Fruit fly (Drosophila melanogaster): Measurements from ENCODE around the gene CG10864.

CG10864 gene

DNA sequence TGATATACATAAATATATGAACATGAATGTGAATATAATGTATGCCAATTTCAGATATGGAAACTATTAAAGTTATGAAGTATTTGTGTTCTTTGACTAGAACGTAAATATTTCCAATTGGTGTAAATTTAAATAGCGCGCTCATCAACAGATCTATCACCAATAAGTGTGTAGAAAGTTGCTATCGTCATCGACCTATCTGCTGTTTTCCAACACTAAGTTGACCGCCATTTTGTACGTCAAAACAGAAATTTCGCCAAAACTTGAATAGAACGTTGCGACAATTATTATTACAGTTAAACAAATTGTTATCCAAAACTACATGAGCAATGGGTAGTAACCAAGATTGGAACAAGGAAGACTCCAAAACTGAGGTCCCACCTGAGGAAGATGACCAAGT is 25.8 kb downstream of the CG10864 start, which contains the start of gene cona:
TSS of gene cona (plus strand) at position 236 of the 400 bp plus-strand sequence.
- no peak for TF ChIP-seq noc (tag; optimal IDR thresholded peaks at IDR 0.05)

DNA sequence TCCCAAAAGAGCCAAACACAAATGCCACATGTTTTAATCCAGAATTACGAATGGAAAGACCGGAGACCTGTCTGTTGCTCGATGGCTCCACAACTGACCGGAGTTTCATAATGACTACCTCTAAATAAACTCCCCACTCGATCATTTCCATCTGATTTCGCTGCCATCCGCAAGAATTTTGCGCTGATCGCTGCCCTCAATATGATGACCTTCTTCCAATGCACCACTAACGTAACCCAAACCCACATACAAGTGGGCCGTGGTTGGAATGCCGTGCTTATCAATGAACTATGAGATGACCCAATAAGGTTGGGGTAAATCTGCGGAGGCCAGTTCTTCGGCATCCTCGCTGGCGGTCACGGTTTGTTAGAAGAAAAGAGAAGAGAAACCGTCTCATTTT is 26.5 kb downstream of the CG10864 start, which contains the start of gene CG14309:
TSS of gene CG14309 (minus strand) at position 101 of the 400 bp plus-strand sequence.
- no peak for TF ChIP-seq noc (tag; optimal IDR thresholded peaks at IDR 0.05)

DNA sequence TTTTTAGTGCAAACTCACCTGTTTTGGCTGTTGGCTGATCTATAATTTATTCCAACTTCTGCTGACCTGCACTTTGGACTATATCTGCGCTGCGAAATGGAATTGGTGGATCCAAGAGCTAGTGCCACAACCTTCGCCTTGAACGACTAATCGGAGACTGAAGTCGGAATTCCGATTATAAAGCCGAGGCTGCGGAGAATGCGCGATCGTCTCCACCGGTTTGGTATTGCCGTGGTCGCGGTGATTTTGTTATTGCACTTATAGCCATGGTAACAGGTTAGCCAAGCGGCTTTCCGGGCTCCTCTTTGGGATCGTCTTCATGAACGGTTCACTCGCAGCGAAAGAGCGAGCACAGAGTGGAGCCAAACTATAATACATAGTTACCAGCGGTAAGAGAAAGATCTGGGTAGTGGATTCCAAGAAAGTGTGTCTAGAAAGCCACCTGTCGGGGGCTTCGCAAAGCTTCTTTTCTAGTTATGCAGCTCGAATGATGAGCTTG is 30.4 kb downstream of the CG10864 start, which contains the start of gene CG7675:
TSS of gene CG7675 (minus strand) at position 165 of the 499 bp plus-strand sequence.
- TF ChIP-seq noc (tag; optimal IDR thresholded peaks at IDR 0.05), result no peak

DNA sequence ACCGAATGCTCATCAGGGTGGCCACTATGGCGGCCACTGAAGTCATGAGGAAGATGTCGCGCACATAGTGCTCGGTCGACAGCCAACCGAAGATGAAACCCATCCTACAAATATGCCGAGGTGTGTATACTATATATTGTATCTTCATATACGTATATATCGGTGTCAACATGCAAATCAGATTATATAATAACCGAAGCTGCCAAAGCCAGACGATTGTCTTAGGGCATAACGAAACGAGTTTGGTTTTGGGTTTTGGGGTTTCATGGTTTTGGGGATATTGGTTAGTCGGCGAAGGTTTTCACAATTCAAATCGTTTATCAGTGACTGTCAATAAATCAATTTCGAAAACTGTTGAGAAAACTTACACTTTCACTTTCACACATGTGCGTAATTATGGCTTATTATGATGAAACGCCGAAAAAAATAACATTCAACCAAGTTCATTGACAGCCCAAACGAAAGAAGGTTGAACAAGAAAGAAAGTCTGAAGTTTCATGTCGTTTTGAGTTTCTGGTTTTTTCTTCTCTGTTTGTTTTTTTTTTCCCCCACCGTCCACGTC is 31.1 kb downstream of the CG10864 start:
- TF ChIP-seq noc (tag; optimal IDR thresholded peaks at IDR 0.05), result no peak

DNA sequence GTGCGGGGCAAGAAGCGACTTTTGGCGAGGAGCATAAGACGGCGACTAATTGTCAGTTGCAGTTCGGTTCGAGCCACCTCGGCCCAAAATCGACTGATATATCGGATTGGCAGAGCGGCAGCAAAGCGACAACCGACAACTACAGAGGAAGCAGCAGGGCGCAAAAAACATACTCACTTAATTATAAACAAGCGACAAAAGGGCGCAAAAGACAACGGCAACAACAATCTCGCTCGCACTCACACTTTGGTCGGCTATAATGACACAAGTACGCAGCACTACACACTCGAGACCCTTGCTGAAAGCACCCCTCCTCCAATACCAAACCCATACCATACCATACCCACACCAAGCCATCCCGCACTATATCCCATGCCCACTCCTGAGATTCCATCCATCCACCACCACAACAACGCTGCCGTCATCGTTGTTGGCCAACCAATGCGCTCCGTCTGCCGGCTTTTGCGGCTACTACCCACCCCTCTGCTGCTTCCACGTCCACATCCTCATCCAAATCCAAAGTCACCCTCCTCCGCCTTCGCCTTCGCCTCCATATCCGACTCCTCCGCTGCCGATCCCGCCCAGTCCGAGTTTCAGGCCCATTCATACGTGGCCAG is 38.6 kb downstream of the CG10864 start, which contains the start of gene gl:
TSS of gene gl (minus strand) at position 51 of the 617 bp plus-strand sequence.
- no peak for TF ChIP-seq noc (tag; optimal IDR thresholded peaks at IDR 0.05)

DNA sequence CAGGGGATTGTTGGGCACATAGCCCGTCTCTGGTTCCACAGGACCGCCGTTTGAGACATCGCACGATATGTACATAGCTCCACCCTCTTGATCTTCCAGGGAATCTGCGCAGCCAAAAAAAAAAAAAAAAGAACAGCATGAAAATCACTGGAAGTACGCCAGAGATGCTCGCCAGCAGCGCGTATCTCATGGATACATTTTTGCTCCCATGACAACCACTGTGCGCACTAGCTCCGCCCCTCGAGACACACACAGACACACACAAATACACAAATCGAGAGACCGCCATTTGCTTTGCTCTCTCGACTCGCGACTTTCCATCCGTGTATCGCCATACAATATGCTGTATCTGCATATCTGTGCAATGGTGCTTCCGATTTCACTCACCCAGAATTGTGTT is 40.1 kb downstream of the CG10864 start:
- TF ChIP-seq noc (tag; optimal IDR thresholded peaks at IDR 0.05), result no peak

DNA sequence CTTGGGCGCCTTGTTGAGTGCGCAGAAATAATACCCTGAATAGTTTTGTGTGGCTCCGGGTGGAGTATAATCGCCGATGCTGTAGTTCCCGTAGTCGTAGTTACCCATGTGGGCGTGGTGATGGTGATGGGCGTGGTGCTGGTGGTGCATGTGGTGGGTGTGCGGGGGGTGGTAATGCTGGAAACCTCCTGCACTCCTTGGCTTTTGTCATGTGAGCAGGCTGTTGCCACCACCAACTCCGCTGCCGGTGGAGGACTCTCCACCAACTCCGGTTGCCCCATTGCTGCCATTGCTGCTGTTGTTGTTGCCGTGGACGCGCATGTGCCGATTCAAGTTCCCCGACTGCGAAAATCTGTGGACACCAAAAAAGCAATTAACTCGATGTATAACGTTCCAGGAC is 42.8 kb downstream of the CG10864 start:
- no peak for TF ChIP-seq noc (tag; optimal IDR thresholded peaks at IDR 0.05)

DNA sequence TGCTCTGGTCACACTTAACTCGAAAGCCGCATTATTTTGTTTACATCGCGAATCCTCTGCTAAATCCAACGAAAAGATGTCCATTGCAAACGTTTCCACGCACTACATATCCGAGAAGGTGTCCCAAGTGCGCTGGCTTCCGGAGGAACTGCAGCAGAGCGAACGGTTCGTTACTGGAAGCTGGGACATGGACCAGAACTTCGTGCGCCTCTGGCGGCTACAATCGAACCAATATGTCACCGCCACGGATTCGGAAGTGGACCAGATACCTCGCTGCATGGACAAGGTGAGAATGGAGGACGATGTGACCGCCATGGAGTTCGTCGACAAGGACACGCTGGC is 44.8 kb downstream of the CG10864 start:
- no peak for TF ChIP-seq noc (tag; optimal IDR thresholded peaks at IDR 0.05)

DNA sequence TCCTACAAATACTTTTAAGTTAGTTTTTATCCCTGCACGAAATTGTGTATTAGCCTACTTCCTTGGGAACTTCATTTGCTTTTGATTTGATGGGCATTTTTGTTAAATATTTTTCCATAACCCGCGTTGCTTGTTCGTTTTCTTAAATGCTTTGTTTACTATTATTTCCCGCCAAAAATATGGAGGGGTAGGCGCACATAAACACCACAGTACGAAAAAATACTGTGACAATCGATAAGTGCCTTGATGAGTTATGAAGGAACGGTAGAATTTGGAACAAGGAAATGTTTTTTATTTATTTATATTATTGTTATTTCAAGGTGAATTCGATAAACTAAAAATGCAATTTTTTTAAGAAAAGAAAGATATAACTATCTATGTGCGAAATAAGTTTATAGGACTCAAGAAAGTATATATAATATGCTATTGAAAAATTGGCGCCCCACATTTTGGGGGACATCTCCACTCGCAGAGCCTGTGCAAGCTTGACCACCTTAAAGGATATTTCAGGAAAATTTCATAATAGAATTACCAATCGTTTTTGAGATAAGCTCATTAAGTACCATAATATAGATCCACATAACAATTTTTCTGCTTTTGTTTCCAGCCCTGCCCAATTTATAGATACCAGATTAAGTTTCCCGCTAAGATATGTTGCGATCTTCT is 45.3 kb downstream of the CG10864 start, which contains the start of the genes WRNexo and Nup43:
TSS of gene WRNexo (minus strand) at position 185 of the 666 bp plus-strand sequence.
TSS of gene Nup43 (plus strand) at position 661 of the 666 bp plus-strand sequence.
- TF ChIP-seq noc (tag; optimal IDR thresholded peaks at IDR 0.05), result no peak

DNA sequence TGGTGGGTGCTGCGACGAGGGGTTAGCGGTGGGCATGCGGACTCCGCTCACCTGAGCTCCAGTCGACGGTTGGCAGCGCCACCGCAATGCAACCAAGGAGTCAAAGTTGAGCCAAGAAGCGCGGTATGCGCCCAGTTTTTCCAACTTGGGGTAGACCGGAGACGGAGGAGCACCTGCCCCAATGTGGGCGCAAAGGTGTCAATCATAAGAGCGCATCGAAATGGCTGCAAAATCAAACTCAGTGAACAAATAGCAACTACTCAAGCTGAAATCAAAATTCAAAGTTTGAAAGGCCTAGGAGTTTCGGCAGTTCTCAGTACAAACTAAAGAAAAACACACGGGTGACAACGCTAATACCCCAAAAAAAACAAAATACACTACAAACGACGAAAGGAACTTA is 49.7 kb downstream of the CG10864 start, which contains the start of gene hmw:
TSS of gene hmw (plus strand) at position 301 of the 400 bp plus-strand sequence.
- TF ChIP-seq noc (tag; optimal IDR thresholded peaks at IDR 0.05), result no peak

DNA sequence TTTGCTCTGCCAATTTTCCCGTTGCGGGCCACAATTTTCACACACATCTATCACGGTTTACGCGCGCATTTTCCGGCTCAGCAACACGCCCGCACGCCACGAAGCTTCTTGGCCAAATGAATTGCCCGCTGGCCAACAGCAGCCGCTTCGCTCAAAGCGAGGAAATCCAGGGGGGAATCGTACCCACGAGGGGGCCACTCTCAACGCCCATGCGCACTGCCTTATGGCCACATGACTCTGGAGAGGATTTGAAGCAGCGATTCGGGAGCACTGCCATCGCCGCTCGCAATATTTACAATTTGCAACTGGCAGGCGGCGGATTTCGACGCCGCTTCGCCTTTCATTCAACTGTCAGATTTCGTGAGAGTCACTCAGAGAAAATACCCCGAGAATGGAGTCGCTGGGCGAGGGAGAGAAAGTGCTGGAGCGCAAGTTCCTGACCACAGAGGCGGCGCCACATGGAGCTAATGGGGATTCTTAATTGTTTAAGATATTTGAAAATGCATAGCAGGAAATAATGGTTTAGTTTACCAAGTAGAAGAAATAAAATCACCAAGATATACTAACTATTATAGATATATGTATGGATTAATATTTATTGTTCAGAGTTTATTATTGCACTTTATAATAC is 50.7 kb downstream of the CG10864 start, which contains the start of gene CG15803:
TSS of gene CG15803 (minus strand) at position 99 of the 631 bp plus-strand sequence.
- no peak for TF ChIP-seq noc (tag; optimal IDR thresholded peaks at IDR 0.05)

Data from whole organism, larva.